Worm (Caenorhabditis elegans): Measurements from ENCODE around the gene srz-69.

The srz-69 gene

DNA sequence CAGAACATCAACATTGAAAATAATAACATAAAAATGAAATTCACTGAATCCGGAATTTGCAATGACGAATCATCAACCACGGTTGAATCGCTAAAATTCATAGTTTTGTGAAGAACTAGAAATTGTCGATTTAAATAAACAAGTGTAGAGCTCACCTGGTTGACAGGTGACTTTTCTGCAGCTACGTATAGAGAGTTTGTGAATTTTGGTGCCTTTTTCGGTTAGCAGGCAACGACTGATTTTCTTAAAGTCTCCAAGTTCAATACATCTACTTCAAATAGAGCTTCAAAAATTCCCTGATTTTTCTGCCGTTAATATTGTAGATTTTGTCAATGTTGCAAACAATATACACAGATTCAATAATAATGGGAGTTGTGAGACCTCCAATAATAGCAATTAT is at the start of gene srz-69:
srz-69 (minus strand) TSS at position 101 of the 400 bp plus-strand sequence.
- no peak for TF ChIP-seq unc-62 (GFP tag; optimal IDR thresholded peaks at IDR 0.05)

DNA sequence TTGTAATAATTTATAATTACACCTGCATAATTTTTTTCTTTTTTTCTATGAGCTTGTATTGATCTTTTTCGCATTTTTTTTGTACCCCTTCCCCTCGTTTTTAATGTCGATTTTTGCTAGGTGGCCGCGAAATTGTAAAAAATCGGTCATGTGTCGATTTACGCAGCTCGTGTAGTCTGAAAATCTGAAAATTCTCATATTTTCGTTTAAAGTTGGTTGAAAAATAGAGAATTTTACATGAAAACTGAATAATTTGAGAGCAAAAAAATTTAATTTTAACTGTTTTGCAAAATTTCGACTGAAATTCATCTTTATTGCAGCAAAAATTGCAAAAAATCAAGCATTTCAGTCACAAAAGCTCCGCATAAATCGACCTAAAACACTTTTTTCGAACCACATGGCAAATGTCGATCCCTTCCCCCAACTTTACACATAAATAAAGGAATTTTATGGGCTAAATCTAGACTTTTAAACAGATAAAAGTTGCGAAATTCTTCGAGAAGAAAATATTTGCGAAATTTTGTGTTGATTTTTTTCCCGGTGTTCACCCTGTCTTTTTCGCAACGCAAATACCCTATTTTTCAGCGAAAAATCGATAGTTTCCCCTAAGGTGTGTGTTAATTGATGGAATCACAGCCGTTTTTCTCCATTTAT is 49.2 kb upstream of the srz-69 start:
- TF ChIP-seq unc-62 (GFP tag; optimal IDR thresholded peaks at IDR 0.05), result no peak

DNA sequence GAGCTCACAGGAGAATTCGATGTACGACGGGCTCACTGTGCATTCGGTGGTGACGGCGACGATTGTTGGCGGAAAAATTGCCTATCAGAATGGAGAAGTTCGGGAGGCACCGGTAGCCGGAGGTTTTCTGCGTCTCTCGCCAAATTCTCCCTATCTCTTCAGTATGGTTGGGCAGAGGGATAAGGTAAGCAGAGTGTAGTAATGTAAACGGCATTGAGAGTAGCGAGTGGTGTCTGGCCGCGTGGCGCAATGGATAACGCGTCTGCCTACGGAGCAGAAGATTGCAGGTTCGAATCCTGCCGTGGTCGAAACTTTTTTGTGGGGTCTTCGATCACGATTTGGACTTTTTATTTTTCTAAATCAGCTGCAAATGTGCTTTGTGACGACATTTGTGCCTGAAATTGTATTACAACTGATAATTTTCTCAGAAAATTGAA is 47.6 kb upstream of the srz-69 start:
- TF ChIP-seq unc-62 (GFP tag; optimal IDR thresholded peaks at IDR 0.05), result no peak

DNA sequence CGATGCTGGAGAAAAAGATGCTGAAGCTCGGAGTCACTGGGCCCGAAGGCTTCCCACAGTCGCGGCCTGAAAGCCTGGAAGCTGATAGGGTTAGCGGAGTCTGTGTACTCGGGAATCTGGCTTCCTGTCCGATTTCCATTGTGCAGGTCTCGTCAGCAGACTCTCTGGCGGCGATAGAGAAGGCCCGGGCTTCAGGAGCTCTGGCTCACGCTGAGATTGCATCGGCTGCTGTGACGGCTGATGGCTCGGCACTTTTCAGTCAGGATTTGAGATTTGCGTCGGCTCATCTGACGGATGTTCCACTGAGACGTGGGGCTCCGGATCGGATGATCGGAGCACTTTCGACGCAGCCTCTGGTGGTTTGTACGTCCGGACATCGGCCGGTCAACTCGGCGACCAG is 46.4 kb upstream of the srz-69 start:
- TF ChIP-seq unc-62 (GFP tag; optimal IDR thresholded peaks at IDR 0.05), result no peak

DNA sequence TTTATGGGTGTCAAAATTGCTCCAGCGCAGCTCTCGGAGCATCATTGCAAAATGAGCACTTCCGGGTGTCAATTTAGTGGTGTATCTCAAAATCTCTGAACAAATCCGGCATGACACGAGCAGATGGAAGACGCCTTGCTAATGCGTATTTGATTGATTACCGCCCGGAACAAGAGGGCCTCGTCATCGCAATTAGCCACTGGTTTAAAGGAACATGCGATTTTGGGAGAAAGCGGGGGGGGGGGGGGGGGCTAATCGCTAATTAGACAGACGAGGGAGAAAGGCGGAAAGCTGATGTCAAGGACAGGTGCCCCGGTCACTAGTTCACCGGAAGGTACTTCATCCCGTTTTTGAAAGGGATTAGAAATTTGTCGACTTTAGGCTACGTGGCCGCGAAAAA is 44.7 kb upstream of the srz-69 start:
- TF ChIP-seq unc-62 (GFP tag; optimal IDR thresholded peaks at IDR 0.05), result no peak

DNA sequence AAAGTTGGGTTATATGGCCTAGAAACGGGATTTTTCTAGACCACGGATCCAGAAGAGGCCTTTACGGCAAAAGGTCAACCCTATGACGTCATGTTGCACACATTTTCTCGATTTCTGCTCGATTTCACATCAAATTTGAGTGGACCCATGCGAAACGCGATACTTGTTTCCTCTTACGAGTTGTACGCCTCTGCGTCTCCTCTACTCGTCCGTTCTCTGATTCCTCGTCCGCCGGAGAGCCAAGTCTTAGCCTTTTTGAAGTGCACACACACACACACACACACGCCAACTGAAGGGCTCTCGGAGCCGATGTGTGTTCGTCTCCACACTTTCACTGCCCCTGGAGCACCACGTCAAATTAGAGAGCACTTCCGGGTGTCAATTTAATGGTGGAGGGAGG is 43.9 kb upstream of the srz-69 start:
- TF ChIP-seq unc-62 (GFP tag; optimal IDR thresholded peaks at IDR 0.05), result no peak

DNA sequence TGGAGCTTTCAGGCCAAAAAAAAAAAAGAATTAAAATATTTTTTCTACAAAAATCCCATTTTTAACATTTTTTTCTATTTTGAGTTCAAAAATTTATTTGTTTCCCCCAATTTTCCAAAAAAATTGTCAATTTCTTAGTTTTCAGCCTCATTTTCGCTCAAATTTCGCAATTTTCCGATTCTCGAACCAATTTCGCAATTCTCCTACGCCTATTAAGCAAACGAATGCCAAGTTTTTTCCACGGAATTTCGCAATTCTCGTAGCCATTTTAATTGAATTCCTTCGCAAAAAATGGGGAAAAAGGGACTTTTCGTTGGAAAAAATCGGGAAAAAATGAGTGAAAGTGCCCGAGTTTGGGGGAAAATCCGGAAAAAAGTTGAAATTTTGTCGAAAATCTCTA is 43.4 kb upstream of the srz-69 start:
- no peak for TF ChIP-seq unc-62 (GFP tag; optimal IDR thresholded peaks at IDR 0.05)

DNA sequence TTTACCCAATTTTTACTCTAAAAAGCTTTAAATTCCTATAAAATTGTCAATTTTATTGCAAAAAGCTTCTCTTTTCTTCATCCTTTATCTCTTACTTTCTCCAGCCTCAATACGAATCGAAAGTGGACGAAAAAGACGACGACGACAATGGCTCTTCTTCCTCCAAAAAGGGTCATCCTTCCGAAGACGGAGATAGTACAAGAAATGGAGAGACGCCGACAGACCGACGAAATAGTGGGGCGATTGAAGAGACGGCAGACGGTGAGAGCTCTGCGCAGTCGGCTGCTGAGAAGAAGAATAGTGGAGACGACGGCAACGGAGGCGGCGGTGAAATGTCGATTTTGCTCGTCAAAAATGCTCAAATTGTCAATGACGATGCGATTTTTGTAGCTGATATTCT is 42.3 kb upstream of the srz-69 start:
- no peak for TF ChIP-seq unc-62 (GFP tag; optimal IDR thresholded peaks at IDR 0.05)

DNA sequence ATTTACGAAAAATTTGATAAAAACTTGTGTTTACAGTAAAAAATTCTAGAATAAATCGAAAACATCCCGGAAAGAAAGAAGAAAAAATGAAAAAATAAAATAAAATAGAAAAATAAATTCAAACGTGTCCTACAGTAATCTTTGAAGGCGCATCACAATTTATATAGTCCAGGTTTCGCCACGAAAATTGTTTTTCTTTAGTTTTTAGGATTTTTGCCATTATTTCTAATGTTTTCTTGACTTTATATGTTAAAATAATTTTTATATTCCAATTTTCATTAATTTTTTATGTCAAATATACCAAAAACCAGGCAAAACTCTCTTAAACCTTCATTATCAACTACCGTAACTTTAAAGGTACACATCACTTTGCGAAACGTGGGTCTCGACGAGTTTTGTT is 40.6 kb upstream of the srz-69 start:
- TF ChIP-seq unc-62 (GFP tag; optimal IDR thresholded peaks at IDR 0.05), result no peak

DNA sequence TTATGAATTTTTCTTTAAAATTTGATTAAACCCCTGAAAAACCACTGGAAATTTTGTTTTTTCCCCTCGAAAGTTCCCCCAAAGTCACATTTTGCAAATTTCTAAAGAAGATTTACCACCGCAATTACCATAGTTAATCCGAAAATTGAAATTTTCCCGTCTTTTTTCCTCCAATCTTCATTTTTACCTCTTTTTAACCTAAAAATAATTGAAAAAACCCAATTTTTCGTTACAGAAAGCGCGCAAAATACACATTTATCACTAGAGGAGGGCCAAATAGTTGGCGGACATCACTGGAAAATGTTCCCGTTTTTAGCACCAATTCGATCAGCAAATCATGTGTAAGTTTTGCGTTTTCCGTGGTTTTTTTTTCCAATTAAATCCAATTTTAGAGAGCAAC is 39.6 kb upstream of the srz-69 start, which contains the start of gene unc-33:
unc-33 (plus strand) TSS at position 301 of the 400 bp plus-strand sequence.
- TF ChIP-seq unc-62 (GFP tag; optimal IDR thresholded peaks at IDR 0.05), result no peak

DNA sequence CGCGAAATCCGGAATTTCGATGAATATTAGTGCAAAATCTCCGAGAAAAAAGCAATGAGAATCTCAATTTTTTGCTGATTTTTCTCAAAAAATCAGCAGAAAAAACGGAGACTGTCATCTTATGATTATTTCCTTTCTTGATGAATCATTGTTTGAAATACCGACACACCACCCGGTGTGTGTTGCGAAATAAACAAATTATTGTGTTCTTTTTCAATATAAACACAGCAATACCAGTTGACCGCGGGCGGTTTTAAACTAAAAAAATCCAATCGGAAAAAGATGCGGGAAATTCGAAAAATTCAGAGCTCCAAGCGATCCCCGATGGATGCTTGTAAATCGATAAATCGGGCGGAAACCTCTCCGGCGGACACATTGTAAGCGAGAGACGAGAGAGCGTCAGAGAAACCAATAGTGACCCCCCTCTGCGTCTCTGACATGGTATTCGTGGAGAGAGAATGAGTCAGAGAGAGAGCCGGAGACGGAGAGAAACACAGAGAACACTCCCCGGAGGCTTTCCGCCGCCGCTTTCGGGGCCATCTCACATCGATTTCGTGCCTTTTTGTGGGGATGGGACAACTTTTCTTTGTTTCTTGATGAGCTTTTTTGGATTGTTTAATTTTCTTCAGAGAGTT is 38.5 kb upstream of the srz-69 start:
- TF ChIP-seq unc-62 (GFP tag; optimal IDR thresholded peaks at IDR 0.05), result no peak

DNA sequence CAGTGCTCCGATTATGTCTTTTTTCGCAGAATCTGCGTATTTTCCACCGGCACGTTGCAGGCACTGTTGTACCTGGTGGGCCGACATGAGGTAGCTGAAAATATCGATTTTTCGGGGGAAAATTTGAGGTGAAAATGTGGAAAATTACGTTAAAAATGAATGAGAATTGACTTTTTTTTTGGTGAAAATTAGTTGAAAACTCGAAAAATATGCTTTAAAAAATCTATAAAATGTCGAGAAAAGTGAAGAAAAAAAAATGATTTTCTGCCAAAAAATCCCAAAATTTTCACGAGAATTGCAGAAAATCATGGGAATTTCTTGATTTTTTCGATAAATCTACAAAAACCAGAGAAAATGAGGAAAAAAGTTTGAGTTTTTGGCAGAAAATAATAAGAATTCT is 37.4 kb upstream of the srz-69 start, which contains the start of gene tsg-101:
tsg-101 (minus strand) TSS at position 101 of the 400 bp plus-strand sequence.
- TF ChIP-seq unc-62 (GFP tag; optimal IDR thresholded peaks at IDR 0.05), result no peak

DNA sequence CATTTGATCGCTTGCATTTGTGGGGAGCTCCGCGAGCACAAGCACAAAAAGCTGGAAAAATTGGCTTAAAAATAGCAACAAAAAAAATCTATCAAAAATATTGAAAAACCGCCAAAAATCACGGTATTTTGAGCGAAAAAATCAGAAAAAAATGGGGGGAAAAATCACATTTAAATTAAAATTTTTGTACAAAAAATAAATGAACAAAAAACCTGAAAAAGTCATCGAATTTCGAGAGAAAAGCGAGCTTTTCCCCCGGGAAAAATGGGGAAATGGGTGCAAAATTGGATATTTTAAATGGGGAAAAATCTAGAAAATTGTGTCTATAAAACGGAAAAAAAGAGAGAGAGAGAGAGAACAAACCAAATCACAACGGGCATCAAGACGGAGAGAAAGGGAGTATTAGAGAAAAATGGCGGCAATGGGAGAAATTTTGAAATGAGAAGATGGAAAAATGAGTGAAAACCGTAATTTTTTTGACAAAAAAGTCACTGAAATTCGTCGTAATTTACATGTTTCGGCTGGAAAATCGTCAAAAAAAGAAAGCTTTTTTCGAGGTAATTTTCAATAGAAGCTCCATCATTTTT is 32.5 kb upstream of the srz-69 start, which contains the start of gene ced-10:
ced-10 (minus strand) TSS at position 51 of the 587 bp plus-strand sequence.
- no peak for TF ChIP-seq unc-62 (GFP tag; optimal IDR thresholded peaks at IDR 0.05)

DNA sequence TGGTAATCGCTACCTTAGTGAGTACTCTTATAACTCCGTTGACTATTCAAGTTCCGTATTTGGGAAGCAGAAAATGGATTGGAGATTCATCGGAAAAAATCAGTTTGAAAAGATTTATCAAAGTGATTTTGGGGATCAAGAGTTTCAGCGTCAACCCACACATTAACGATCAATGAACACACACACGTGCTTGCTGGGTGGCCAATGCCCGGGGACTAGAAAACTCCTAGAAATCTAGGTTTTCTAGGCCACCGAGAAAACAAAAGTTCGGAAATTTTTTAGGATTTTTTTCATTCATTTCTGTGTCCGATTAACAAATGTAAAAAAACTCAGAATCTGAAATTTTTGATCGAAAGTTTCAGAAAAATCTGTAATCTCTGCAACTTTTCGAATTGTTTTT is 28.9 kb upstream of the srz-69 start:
- TF ChIP-seq unc-62 (GFP tag; optimal IDR thresholded peaks at IDR 0.05), result no peak

DNA sequence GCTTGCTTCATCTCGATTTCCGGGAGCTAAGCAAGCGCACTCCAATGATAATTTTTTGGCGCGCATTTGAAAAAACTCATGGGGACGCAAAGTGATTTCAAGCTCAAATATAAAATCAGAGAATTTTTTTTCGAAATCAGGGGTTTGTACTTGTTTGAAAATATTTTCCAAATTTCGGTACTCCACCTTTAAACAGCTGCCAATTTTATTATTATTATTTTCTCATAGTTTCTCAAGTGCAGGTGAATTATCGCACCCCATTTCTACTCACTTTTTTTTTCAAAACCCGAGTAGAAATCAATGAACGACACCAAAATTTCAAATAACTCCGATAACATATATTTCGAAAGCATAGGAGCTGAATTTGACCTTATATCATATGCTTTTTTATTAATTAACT is 27.1 kb upstream of the srz-69 start, which contains the start of gene srz-83:
srz-83 (plus strand) TSS at position 301 of the 400 bp plus-strand sequence.
- TF ChIP-seq unc-62 (GFP tag; optimal IDR thresholded peaks at IDR 0.05), result no peak

DNA sequence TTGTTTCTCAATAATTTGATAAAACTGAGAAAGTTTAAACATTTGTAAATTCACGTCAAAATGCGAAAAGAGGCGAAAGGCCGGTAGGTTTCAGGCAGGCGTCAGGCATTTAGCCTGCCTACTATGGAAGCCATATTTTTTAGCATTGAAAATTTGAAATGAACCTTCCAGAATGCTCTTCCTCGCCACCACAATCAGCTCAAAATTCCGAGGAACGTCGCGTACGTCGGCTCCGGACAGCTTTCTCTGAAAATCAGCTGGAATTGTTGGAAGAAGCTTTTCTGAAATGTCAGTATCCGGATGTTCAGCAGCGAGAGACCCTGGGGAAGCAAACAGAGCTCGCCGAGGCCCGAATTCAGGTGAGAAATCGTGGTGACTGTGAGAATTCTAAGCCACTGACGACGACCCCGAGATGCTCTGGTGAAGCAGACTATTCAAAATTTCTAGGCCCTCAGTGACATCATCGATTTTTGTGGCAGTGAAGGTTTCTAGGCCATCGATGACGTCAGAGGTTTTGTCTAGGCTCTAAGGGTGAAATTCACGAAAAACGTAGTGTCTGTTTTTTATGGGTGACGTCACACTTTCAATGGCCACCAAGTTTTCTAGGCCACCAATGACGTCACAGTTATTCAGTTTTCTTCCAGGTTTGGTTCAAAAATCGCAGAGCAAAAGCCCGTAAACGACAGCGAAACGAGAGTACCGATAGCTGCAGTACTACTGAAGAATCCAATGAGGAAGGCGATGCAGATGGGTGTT is 25.1 kb upstream of the srz-69 start:
- TF ChIP-seq unc-62 (GFP tag; optimal IDR thresholded peaks at IDR 0.05), result no peak
